Fruit fly (Drosophila melanogaster): ENCODE measurements around the gene CG2225.

DNA sequence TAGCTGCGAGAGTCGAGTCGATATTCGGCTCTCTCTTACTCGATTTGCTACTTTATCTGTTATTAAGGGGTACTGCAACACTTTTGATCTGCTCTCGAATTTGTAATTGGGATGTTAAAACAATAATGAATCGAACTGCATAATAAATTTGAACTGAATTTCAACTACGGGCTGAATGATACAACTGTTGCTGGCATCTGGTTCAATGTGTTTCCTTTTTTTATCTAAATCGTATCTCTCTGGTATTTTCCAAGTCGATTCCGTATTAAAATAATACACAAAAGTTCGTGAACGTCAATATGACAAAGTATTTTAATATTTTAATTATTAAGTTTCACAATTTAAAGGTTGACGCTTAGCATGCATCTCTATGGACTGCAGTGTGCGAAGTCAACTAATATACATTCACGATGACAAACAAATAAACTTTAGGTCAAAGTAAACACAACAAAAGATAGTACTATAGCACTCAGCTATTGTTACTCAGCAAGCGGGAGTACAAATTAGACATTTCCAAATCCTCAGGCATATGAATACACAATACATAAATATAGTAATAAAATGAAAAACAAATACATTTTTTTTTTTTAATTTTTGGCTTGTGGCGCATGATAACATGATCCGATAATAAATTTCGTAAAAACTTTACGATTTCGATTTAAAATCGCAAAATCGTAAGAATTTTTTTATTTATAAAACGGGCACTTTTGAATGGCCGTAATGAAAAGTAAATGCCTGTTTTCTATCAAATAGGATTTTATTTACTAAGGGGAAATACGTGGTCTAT, 53.5 kb downstream of the CG2225 start, which contains the start of gene CG2201:
- TF ChIP-seq seq (GFP tag; IDR thresholded peaks at IDR 0.05) (no peak), row (GFP tag; IDR thresholded peaks at IDR 0.05) (peak; percentile 61), CG4854 (GFP tag; optimal IDR thresholded peaks at IDR 0.05) (peak; percentile 13), cad (GFP tag; optimal IDR thresholded peaks at IDR 0.05) (no peak), sd (tag; optimal IDR thresholded peaks at IDR 0.05) (no peak), BtbVII (GFP tag; optimal IDR thresholded peaks at IDR 0.05) (no peak), Spps (tag; optimal IDR thresholded peaks at IDR 0.05) (no peak)

Data from whole organism, embryonic.